Fruit fly (Drosophila melanogaster): ENCODE measurements around the gene CG12402.

CG12402 gene

DNA sequence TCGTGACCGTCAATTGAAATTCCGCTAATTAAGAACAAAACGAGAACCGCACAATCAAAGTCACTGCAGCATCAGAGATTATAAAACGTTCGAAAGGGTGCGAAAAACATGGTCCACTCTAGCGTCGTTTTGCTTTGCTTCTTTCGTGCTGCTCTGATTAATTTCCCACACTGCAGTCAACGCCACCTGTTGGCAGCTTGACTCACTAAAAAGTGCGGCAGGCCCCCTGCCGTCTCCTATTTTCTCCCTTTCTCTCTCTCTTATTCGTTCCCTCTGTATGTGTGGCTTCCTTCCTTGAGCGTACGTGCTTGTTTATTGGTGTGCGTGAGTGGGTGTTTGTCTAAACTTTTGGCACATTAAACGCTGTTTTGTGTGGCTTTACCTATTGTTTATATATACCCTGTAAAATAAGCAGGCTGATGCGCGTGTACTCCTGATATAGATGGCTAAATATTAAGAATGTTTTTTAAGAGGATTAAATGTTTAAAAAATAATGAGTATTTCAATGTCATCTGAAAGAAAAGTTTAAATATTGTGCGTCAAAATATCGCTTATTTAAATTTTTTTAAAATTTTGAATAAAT, 9.5 kb downstream of the CG12402 start (continued):
- TF ChIP-seq stwl (tag; optimal IDR thresholded peaks at IDR 0.05): no peak
- no peak for TF ChIP-seq BEAF-32 (GFP tag; optimal IDR thresholded peaks at IDR 0.05)
- TF ChIP-seq CoRest (tag; optimal IDR thresholded peaks at IDR 0.05): peak; percentile 32
- TF ChIP-seq CG9437 (GFP tag; optimal IDR thresholded peaks at IDR 0.05): no peak
- no peak for TF ChIP-seq CG18476 (GFP tag; optimal IDR thresholded peaks at IDR 0.05)
- no peak for TF ChIP-seq Mes4 (GFP tag; optimal IDR thresholded peaks at IDR 0.05)
- no peak for TF ChIP-seq Lhr (GFP tag; optimal IDR thresholded peaks at IDR 0.05)
- TF ChIP-seq Hey (tag; optimal IDR thresholded peaks at IDR 0.05): no peak
- TF ChIP-seq slou (GFP tag; optimal IDR thresholded peaks at IDR 0.05): no peak
- no peak for TF ChIP-seq sqz (GFP tag; optimal IDR thresholded peaks at IDR 0.05)
- TF ChIP-seq CG2199 (GFP tag; IDR thresholded peaks at IDR 0.05): 0 out of 3 replicates have a peak, but pooled peaks have one; percentile 64
- TF ChIP-seq CG18011 (GFP tag; optimal IDR thresholded peaks at IDR 0.05): no peak
- TF ChIP-seq ro (GFP tag; IDR thresholded peaks at IDR 0.05): no peak
- TF ChIP-seq en (GFP tag; optimal IDR thresholded peaks at IDR 0.05): no peak
- TF ChIP-seq chinmo (GFP tag; IDR thresholded peaks at IDR 0.05; ENCODE audit: partially characterized antibody): peak; percentile 75; the same call in 2 of the 4 replicates
- TF ChIP-seq Camta (GFP tag; optimal IDR thresholded peaks at IDR 0.05): no peak
- TF ChIP-seq cas (GFP tag; IDR thresholded peaks at IDR 0.05): no peak
- no peak for TF ChIP-seq CG7928 (GFP tag; optimal IDR thresholded peaks at IDR 0.05)
- TF ChIP-seq CG11247 (GFP tag; IDR thresholded peaks at IDR 0.05): no peak
- TF ChIP-seq CG2129 (GFP tag; IDR thresholded peaks at IDR 0.05; ENCODE audit: partially characterized antibody): no peak
- TF ChIP-seq CG1792 (GFP tag; optimal IDR thresholded peaks at IDR 0.05): no peak
- TF ChIP-seq her (GFP tag; optimal IDR thresholded peaks at IDR 0.05): no peak
- TF ChIP-seq CG10979 (tag; optimal IDR thresholded peaks at IDR 0.05): peak; percentile 92
- no peak for TF ChIP-seq Fer2 (tag; optimal IDR thresholded peaks at IDR 0.05)
- TF ChIP-seq nerfin-1 (tag; optimal IDR thresholded peaks at IDR 0.05): no peak
- no peak for TF ChIP-seq Usf (GFP tag; optimal IDR thresholded peaks at IDR 0.05)
- TF ChIP-seq CG2116 (GFP tag; optimal IDR thresholded peaks at IDR 0.05): no peak
- TF ChIP-seq CG1832 (GFP tag; optimal IDR thresholded peaks at IDR 0.05): no peak
- no peak for TF ChIP-seq pros (GFP tag; optimal IDR thresholded peaks at IDR 0.05)
- TF ChIP-seq CG18262 (tag; optimal IDR thresholded peaks at IDR 0.05): no peak
- TF ChIP-seq wek (GFP tag; optimal IDR thresholded peaks at IDR 0.05): no peak
- TF ChIP-seq NK7.1 (GFP tag; optimal IDR thresholded peaks at IDR 0.05): no peak
- TF ChIP-seq jumu (GFP tag; optimal IDR thresholded peaks at IDR 0.05): no peak
- no peak for TF ChIP-seq CG5180 (GFP tag; optimal IDR thresholded peaks at IDR 0.05)
- TF ChIP-seq Spps (tag; optimal IDR thresholded peaks at IDR 0.05): no peak
- no peak for TF ChIP-seq danr (GFP tag; IDR thresholded peaks at IDR 0.05)
- peak; percentile 60; the same call in 2 of the 3 replicates for TF ChIP-seq ci (GFP tag; IDR thresholded peaks at IDR 0.05)
- TF ChIP-seq CG7963 (GFP tag; IDR thresholded peaks at IDR 0.05; ENCODE audit: partially characterized antibody): no peak
- no peak for TF ChIP-seq Eip74EF (GFP tag; optimal IDR thresholded peaks at IDR 0.05)
- peak; percentile 32; the same call in 1 of the 3 replicates for TF ChIP-seq Optix (GFP tag; IDR thresholded peaks at IDR 0.05)
- TF ChIP-seq CG10366 (GFP tag; IDR thresholded peaks at IDR 0.05): no peak
- TF ChIP-seq dysf (GFP tag; IDR thresholded peaks at IDR 0.05): peak; percentile 5; the same call in 1 of the 3 replicates
- peak; percentile 21 for TF ChIP-seq sug (tag; optimal IDR thresholded peaks at IDR 0.05)
- no peak for TF ChIP-seq ERR (GFP tag; optimal IDR thresholded peaks at IDR 0.05)
- no peak for TF ChIP-seq Dbx (GFP tag; IDR thresholded peaks at IDR 0.05)
- peak; percentile 51 for TF ChIP-seq abd-A (tag; optimal IDR thresholded peaks at IDR 0.05)
- no peak for TF ChIP-seq Ravus (GFP tag; IDR thresholded peaks at IDR 0.05)
- TF ChIP-seq CG5953 (GFP tag; IDR thresholded peaks at IDR 0.05): no peak
- TF ChIP-seq lola (GFP tag; optimal IDR thresholded peaks at IDR 0.05): no peak
- TF ChIP-seq luna (GFP tag; optimal IDR thresholded peaks at IDR 0.05): no peak
